Worm (Caenorhabditis elegans): Measurements from ENCODE around the gene F49C12.15.

DNA sequence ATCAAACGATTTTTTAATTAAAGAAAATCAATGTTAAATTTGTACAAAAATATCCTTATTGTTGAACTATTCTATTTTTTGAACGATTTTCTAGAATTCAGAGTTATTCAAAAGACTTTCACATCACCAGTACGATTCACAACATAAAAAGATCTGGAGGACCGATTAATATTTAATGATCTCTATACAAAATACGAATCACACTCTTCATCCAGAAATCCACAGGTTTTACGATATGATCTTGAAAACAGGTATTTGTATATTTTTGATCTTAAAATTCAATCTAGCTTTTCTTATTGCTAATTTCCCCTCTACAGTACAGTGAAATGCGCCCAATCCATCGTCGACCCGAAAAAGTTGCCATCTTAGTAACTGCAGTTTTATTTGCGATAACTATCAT, 19.6 kb upstream of the F49C12.15 start, which contains the start of gene F49C12.5:
- no peak for TF ChIP-seq him-1 (tag; optimal IDR thresholded peaks at IDR 0.05)
- no peak for TF ChIP-seq W03F9.2 (tag; optimal IDR thresholded peaks at IDR 0.05)

Data from whole organism, L4/young adult.